Worm (Caenorhabditis elegans) whole organism, early embryonic: ENCODE data around the gene dyc-1.

Source experiments
- aly-1 ChIP-seq: sonication (generic microtip); optimal IDR thresholded peaks from 2 replicates; lab custom pipeline; 2016; ENCODE audit warnings: missing genetic modification characterization, missing compliant biosample characterization
- ama-1 ChIP-seq: fragments of 150-350 bp; optimal IDR thresholded peaks from 2 replicates; lab custom pipeline; 2014
- ceh-36 ChIP-seq: sonication (generic microtip); optimal IDR thresholded peaks from 2 replicates; lab custom pipeline; 2016; ENCODE audit warnings: missing genetic modification characterization, inconsistent platforms, missing compliant biosample characterization
- flt-1 ChIP-seq: fragments of 200-800 bp; sonication (Bioruptor generic); IDR thresholded peaks from 2 replicates; pipeline ENCODE4 v1.3.6; 2022; ENCODE audit warnings: missing genetic modification characterization, missing compliant biosample characterization
- hmbx-1 ChIP-seq: sonication (generic microtip); optimal IDR thresholded peaks from 2 replicates; lab custom pipeline; 2016; ENCODE audit warnings: mild to moderate bottlenecking, missing genetic modification characterization, missing compliant biosample characterization
- scrt-1 ChIP-seq: fragments of 200-800 bp; sonication (Bioruptor generic); IDR thresholded peaks from 2 replicates; pipeline ENCODE4 v1.3.6; 2022; ENCODE audit warnings: missing genetic modification characterization, missing compliant biosample characterization
- sea-1 ChIP-seq: fragments of 200-800 bp; sonication (Bioruptor generic); conservative IDR thresholded peaks from 2 replicates; pipeline ENCODE4 v1.3.6; 2022; ENCODE audit warnings: missing genetic modification characterization, missing compliant biosample characterization
- tbx-11 ChIP-seq: fragments of 200-800 bp; sonication (Bioruptor generic); IDR thresholded peaks from 2 replicates; pipeline ENCODE4 v1.3.6; 2022; ENCODE audit warnings: missing genetic modification characterization, missing compliant biosample characterization
- tbx-37 ChIP-seq: fragments of 200-800 bp; sonication (Bioruptor generic); conservative IDR thresholded peaks from 2 replicates; pipeline ENCODE4 v1.3.6; 2022; ENCODE audit warnings: missing genetic modification reagents, missing genetic modification characterization, missing compliant biosample characterization

DNA sequence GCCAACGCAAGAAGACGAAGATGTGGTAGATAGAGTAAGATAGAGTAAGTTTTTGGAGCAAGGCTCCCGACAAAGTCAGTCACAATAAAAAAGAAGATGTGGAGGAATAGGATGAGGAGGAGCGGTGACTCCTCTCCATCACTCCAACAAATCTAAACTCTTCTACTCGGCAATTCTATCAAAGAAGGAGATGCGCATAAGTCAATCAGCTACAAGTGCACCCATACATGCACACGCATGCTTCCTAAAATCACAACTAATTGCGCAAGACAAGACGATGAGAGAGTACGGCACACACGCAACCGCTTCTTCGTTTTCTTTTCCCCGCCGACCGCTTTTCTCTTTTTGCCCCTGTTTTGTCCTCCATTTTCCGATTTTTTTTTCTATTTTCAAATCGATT lies 1.7 kb upstream of the dyc-1 start:
- TF ChIP-seq ama-1 (lab: Kevin White, UChicago) = no peak
- no peak for TF ChIP-seq ceh-36 (tag; lab: Kevin White, UChicago)
- no peak for TF ChIP-seq tbx-11 (GFP tag; lab: Robert Waterston, UW)
- no peak for TF ChIP-seq scrt-1 (GFP tag; lab: Robert Waterston, UW)
- no peak for TF ChIP-seq sea-1 (GFP tag; lab: Robert Waterston, UW)
- no peak for TF ChIP-seq flt-1 (GFP tag; lab: Robert Waterston, UW)
- no peak for TF ChIP-seq aly-1 (tag; lab: Kevin White, UChicago)
- no peak for TF ChIP-seq tbx-37 (GFP tag; lab: Robert Waterston, UW)
- no peak for TF ChIP-seq hmbx-1 (tag; lab: Kevin White, UChicago)
